Worm (Caenorhabditis elegans): Measurements from ENCODE around the gene F01F1.15.
A peak's percentile ranks its signal among the peaks of the same experiment; 100 is the strongest.

F01F1.15 gene

ce11 chrIII:5871760-5872159 lies 2.4 kb upstream of the F01F1.15 start, which contains the start of the genes F01F1.11 and F01F1.3 (continued):
- TF ChIP-seq nfya-1 (tag; optimal IDR thresholded peaks at IDR 0.05; ENCODE audit: borderline replicate concordance, insufficient read depth): no peak
- TF ChIP-seq gei-17 (GFP tag; optimal IDR thresholded peaks at IDR 0.05): no peak
- no peak for TF ChIP-seq ztf-6 (GFP tag; IDR thresholded peaks at IDR 0.05)
- TF ChIP-seq athp-1 (tag; optimal IDR thresholded peaks at IDR 0.05): peak; percentile 6
- no peak for TF ChIP-seq F57A8.1 (GFP tag; optimal IDR thresholded peaks at IDR 0.05)
- peak; percentile 78 for TF ChIP-seq ZK185.1 (tag; optimal IDR thresholded peaks at IDR 0.05; ENCODE audit: poor library complexity, severe bottlenecking)
- TF ChIP-seq D2030.7 (GFP tag; IDR thresholded peaks at IDR 0.05): peak; percentile 69
- peak; percentile 72 for TF ChIP-seq ceh-27 (GFP tag; optimal IDR thresholded peaks at IDR 0.05)
- peak; percentile 42 for TF ChIP-seq F49E8.2 (tag; optimal IDR thresholded peaks at IDR 0.05; ENCODE audit: insufficient read depth)
- TF ChIP-seq nfya-2 (GFP tag; IDR thresholded peaks at IDR 0.05): no peak
- TF ChIP-seq let-607 (tag; optimal IDR thresholded peaks at IDR 0.05): peak in 1 of 2 experiments; percentile 57
- no peak for TF ChIP-seq cebp-2 (GFP tag; IDR thresholded peaks at IDR 0.05)
- peak; percentile 45; the same call in 1 of the 2 replicates for TF ChIP-seq ekl-4 (GFP tag; IDR thresholded peaks at IDR 0.05)
- peak; percentile 65; the same call in 1 of the 2 replicates for TF ChIP-seq let-526 (GFP tag; IDR thresholded peaks at IDR 0.05)
- TF ChIP-seq snpc-4 (GFP tag; optimal IDR thresholded peaks at IDR 0.05): no peak
- TF ChIP-seq snpc-4 (tag; optimal IDR thresholded peaks at IDR 0.05): peak in 2 of 4 experiments; percentile 13 to 17
- no peak for TF ChIP-seq nhr-90 (tag; optimal IDR thresholded peaks at IDR 0.05)
- no peak for TF ChIP-seq ama-1 (optimal IDR thresholded peaks at IDR 0.05)
- no peak for TF ChIP-seq ama-1 (GFP tag; optimal IDR thresholded peaks at IDR 0.05)
- TF ChIP-seq tbx-9 (tag; optimal IDR thresholded peaks at IDR 0.05; ENCODE audit: borderline replicate concordance): no peak
- TF ChIP-seq Y53F4B.3 (GFP tag; IDR thresholded peaks at IDR 0.05): no peak
- TF ChIP-seq snpc-1.1 (tag; optimal IDR thresholded peaks at IDR 0.05; ENCODE audit: insufficient read depth): no peak
- no peak for TF ChIP-seq ets-4 (GFP tag; optimal IDR thresholded peaks at IDR 0.05)
- no peak for TF ChIP-seq madf-3 (GFP tag; IDR thresholded peaks at IDR 0.05)
- no peak for TF ChIP-seq ztf-26 (tag; optimal IDR thresholded peaks at IDR 0.05)
- peak; percentile 77; the same call in 1 of the 2 replicates for TF ChIP-seq bed-2 (GFP tag; IDR thresholded peaks at IDR 0.05)
- TF ChIP-seq cebp-1 (GFP tag; IDR thresholded peaks at IDR 0.05): no peak
- TF ChIP-seq cebp-1 (tag; optimal IDR thresholded peaks at IDR 0.05): peak; percentile 37
- TF ChIP-seq rcor-1 (GFP tag; IDR thresholded peaks at IDR 0.05): no peak; the same call in 1 of the 2 replicates
- peak; percentile 69 for TF ChIP-seq attf-3 (GFP tag; conservative IDR thresholded peaks at IDR 0.05)
- no peak for TF ChIP-seq B0035.1 (tag; optimal IDR thresholded peaks at IDR 0.05)
- TF ChIP-seq dpff-1 (tag; optimal IDR thresholded peaks at IDR 0.05): no peak
- TF ChIP-seq tbp1 (GFP tag; optimal IDR thresholded peaks at IDR 0.05): peak; percentile 8
- TF ChIP-seq snpc-3.4 (tag; optimal IDR thresholded peaks at IDR 0.05): no peak
- TF ChIP-seq ztf-18 (tag; optimal IDR thresholded peaks at IDR 0.05): peak; percentile 10
- no peak for TF ChIP-seq F37B4.10 (GFP tag; IDR thresholded peaks at IDR 0.05)
- peak; percentile 28 for TF ChIP-seq snpc-1.3 (tag; optimal IDR thresholded peaks at IDR 0.05; ENCODE audit: insufficient read depth)
- no peak for TF ChIP-seq C06A6.2 (GFP tag; conservative IDR thresholded peaks at IDR 0.05)
- no peak for TF ChIP-seq die-1 (tag; optimal IDR thresholded peaks at IDR 0.05)
- TF ChIP-seq chd-7 (tag; optimal IDR thresholded peaks at IDR 0.05): no peak
- TF ChIP-seq him-1 (tag; optimal IDR thresholded peaks at IDR 0.05): peak; percentile 31
- TF ChIP-seq atf-7 (tag; optimal IDR thresholded peaks at IDR 0.05): no peak
- peak; percentile 9 for TF ChIP-seq tlf-1 (GFP tag; optimal IDR thresholded peaks at IDR 0.05)
- peak; percentile 23 to 31 for TF ChIP-seq rec-8 (tag; optimal IDR thresholded peaks at IDR 0.05)
- TF ChIP-seq nhr-80 (tag; optimal IDR thresholded peaks at IDR 0.05): no peak
- no peak for TF ChIP-seq B0261.1 (tag; optimal IDR thresholded peaks at IDR 0.05)
- no peak for TF ChIP-seq attf-6 (GFP tag; IDR thresholded peaks at IDR 0.05)
- TF ChIP-seq mcd-1 (GFP tag; IDR thresholded peaks at IDR 0.05): peak; percentile 77

All from whole organism, young adult.